Fruit fly (Drosophila melanogaster) whole organism, embryonic: ENCODE results near the gene Cap-D3.

Experiments
- Asciz ChIP-seq: fragments of 200-800 bp; sonication (Bioruptor generic); optimal IDR thresholded peaks from 2 replicates; lab custom pipeline; 2017; ENCODE audit warnings: missing biosample characterization, mild to moderate bottlenecking, missing genetic modification characterization, missing genetic modification reagents
- CG10267 ChIP-seq: fragments of 200-800 bp; sonication (Bioruptor generic); optimal IDR thresholded peaks from 2 replicates; lab custom pipeline; 2018; ENCODE audit warnings: missing biosample characterization, mild to moderate bottlenecking, missing genetic modification characterization, moderate library complexity
- CG10979 ChIP-seq: fragments of 200-800 bp; sonication (Bioruptor generic); optimal IDR thresholded peaks from 2 replicates; lab custom pipeline; 2018; ENCODE audit warnings: missing biosample characterization, mild to moderate bottlenecking, missing genetic modification characterization, moderate library complexity
- CG11093 ChIP-seq: fragments of 200-800 bp; sonication (Bioruptor generic); IDR thresholded peaks from 3 replicates; pipeline ENCODE4 v1.3.6; 2022; ENCODE audit warnings: missing biosample characterization, missing genetic modification characterization
- CG15073 ChIP-seq: fragments of 200-800 bp; sonication (Bioruptor generic); optimal IDR thresholded peaks from 2 replicates; lab custom pipeline; 2016; ENCODE audit warnings: missing biosample characterization, missing genetic modification characterization
- CG1603 ChIP-seq: fragments of 200-800 bp; sonication (Bioruptor generic); optimal IDR thresholded peaks from 2 replicates; lab custom pipeline; 2019; ENCODE audit warnings: missing biosample characterization, mild to moderate bottlenecking, missing genetic modification characterization, moderate library complexity
- CG2889 ChIP-seq: fragments of 200-800 bp; sonication (Bioruptor generic); IDR thresholded peaks from 3 replicates; pipeline ENCODE4 v1.3.6; 2022; ENCODE audit warnings: missing biosample characterization, missing genetic modification characterization
- CG32767 ChIP-seq: fragments of 200-800 bp; sonication (Bioruptor generic); IDR thresholded peaks from 2 replicates; pipeline ENCODE4 v1.3.6; 2022; ENCODE audit warnings: missing biosample characterization, missing genetic modification characterization
- CG4282 ChIP-seq: fragments of 200-800 bp; sonication (Bioruptor generic); optimal IDR thresholded peaks from 2 replicates; lab custom pipeline; 2016; ENCODE audit warnings: missing biosample characterization, missing genetic modification characterization
- CG4424 ChIP-seq: fragments of 200-800 bp; sonication (Bioruptor generic); optimal IDR thresholded peaks from 3 replicates; lab custom pipeline; 2016; ENCODE audit warnings: missing biosample characterization, missing genetic modification characterization
- CG4854 ChIP-seq: fragments of 200-800 bp; sonication (Bioruptor generic); optimal IDR thresholded peaks from 2 replicates; lab custom pipeline; 2016; ENCODE audit warnings: missing biosample characterization, missing genetic modification characterization, inconsistent platforms
- CG7786 ChIP-seq: fragments of 200-800 bp; sonication (Bioruptor generic); optimal IDR thresholded peaks from 2 replicates; lab custom pipeline; 2016; ENCODE audit warnings: missing biosample characterization, missing genetic modification characterization
- CTCF ChIP-seq: fragments of 200-800 bp; sonication (Bioruptor generic); optimal IDR thresholded peaks from 2 replicates; lab custom pipeline; 2017; ENCODE audit warnings: missing biosample characterization, mild to moderate bottlenecking, missing genetic modification characterization, moderate library complexity
- Drgx ChIP-seq: fragments of 200-800 bp; sonication (Bioruptor generic); IDR thresholded peaks from 2 replicates; pipeline ENCODE4 v1.3.6; 2022; ENCODE audit warnings: missing biosample characterization, missing genetic modification characterization
- Ets65A ChIP-seq: fragments of 200-800 bp; sonication (Bioruptor generic); peaks from one replicate; lab custom pipeline; 2016; ENCODE audit warnings: missing biosample characterization, missing genetic modification characterization
- Hr3 ChIP-seq: fragments of 200-800 bp; sonication (Bioruptor generic); optimal IDR thresholded peaks from 3 replicates; lab custom pipeline; 2016; ENCODE audit warnings: missing biosample characterization, missing genetic modification characterization
- Ssrp ChIP-seq: fragments of 200-800 bp; sonication (Bioruptor generic); optimal IDR thresholded peaks from 2 replicates; lab custom pipeline; 2018; ENCODE audit warnings: missing biosample characterization, mild to moderate bottlenecking, missing genetic modification characterization, moderate library complexity
- Xrp1 ChIP-seq: fragments of 200-800 bp; sonication (Bioruptor generic); IDR thresholded peaks from 2 replicates; pipeline ENCODE4 v1.3.6; 2022; ENCODE audit warnings: missing biosample characterization, missing genetic modification characterization
- ara ChIP-seq: fragments of 200-800 bp; sonication (Bioruptor generic); IDR thresholded peaks from 2 replicates; pipeline ENCODE4 v1.3.6; 2022; ENCODE audit warnings: missing biosample characterization, missing genetic modification characterization
- bsh ChIP-seq, 2 experiments: fragments of 200-800 bp; sonication (Bioruptor generic); optimal IDR thresholded peaks; 2 replicates each; lab custom pipeline; 2017 to 2018; ENCODE audit warnings: mild to moderate bottlenecking in 2 of 2, missing biosample characterization in 2 of 2, missing genetic modification characterization in 2 of 2, moderate library complexity in 1 of 2
- btn ChIP-seq: fragments of 200-800 bp; sonication (Bioruptor generic); optimal IDR thresholded peaks from 2 replicates; lab custom pipeline; 2016; ENCODE audit warnings: missing biosample characterization, missing genetic modification characterization
- corto ChIP-seq: fragments of 200-800 bp; sonication (Bioruptor generic); optimal IDR thresholded peaks from 2 replicates; lab custom pipeline; 2016; ENCODE audit warnings: missing biosample characterization, mild to moderate bottlenecking, missing genetic modification characterization, moderate library complexity
- dmrt11E ChIP-seq: fragments of 200-800 bp; sonication (Bioruptor generic); optimal IDR thresholded peaks from 3 replicates; lab custom pipeline; 2018; ENCODE audit warnings: missing biosample characterization, mild to moderate bottlenecking, missing genetic modification characterization, moderate library complexity
- gcm ChIP-seq: fragments of 200-800 bp; sonication (Bioruptor generic); optimal IDR thresholded peaks from 2 replicates; lab custom pipeline; 2019; ENCODE audit warnings: missing biosample characterization, mild to moderate bottlenecking, missing genetic modification characterization, moderate library complexity
- grau ChIP-seq: fragments of 200-800 bp; optimal IDR thresholded peaks from 3 replicates; lab custom pipeline; 2019; ENCODE audit warnings: missing biosample characterization, mild to moderate bottlenecking, missing genetic modification characterization, moderate library complexity
- her ChIP-seq: fragments of 200-800 bp; sonication (Bioruptor generic); optimal IDR thresholded peaks from 2 replicates; lab custom pipeline; 2016; ENCODE audit warnings: missing biosample characterization, missing genetic modification characterization
- ken ChIP-seq: fragments of 200-800 bp; sonication (Bioruptor generic); IDR thresholded peaks from 3 replicates; pipeline ENCODE4 v1.3.6; 2022; ENCODE audit warnings: missing biosample characterization, missing genetic modification characterization
- lbe ChIP-seq: fragments of 200-800 bp; sonication (Bioruptor generic); optimal IDR thresholded peaks from 2 replicates; lab custom pipeline; 2016; ENCODE audit warnings: missing biosample characterization, mild to moderate bottlenecking, missing genetic modification characterization
- lola ChIP-seq, 3 experiments: fragments of >200 bp in 2 of 3; fragments of 200-800 bp in 1 of 3; sonication (Bioruptor generic) in 1 of 3; optimal IDR thresholded peaks; 2 replicates each; lab custom pipeline; 2017 to 2019; ENCODE audit warnings: missing biosample characterization in 3 of 3, missing genetic modification characterization in 3 of 3, mild to moderate bottlenecking in 1 of 3, moderate library complexity in 1 of 3
- mld ChIP-seq: fragments of 200-800 bp; sonication (Bioruptor generic); IDR thresholded peaks from 3 replicates; pipeline ENCODE4 v1.3.6; 2022; ENCODE audit warnings: missing biosample characterization, missing genetic modification characterization; ENCODE audit not compliant: partially characterized antibody
- nom ChIP-seq: fragments of 200-800 bp; sonication (Bioruptor generic); optimal IDR thresholded peaks from 2 replicates; lab custom pipeline; 2017; ENCODE audit warnings: missing biosample characterization, missing genetic modification characterization, mild to moderate bottlenecking, moderate library complexity, missing genetic modification reagents
- prd ChIP-seq, 3 experiments: fragments of >200 bp in 2 of 3; fragments of 200-800 bp in 1 of 3; sonication (Bioruptor generic) in 1 of 3; optimal IDR thresholded peaks in 2 of 3; IDR thresholded peaks in 1 of 3; 2 replicates in 2 of 3; 3 replicates in 1 of 3; pipeline versions ENCODE4 v1.3.6 to Lab custom; 2017 to 2022; ENCODE audit warnings: missing biosample characterization in 1 of 3, missing genetic modification characterization in 1 of 3
- salm ChIP-seq: fragments of 200-800 bp; sonication (Bioruptor generic); optimal IDR thresholded peaks from 2 replicates; lab custom pipeline; 2018; ENCODE audit warnings: missing biosample characterization, mild to moderate bottlenecking, missing genetic modification characterization
- sisA ChIP-seq: fragments of 200-800 bp; sonication (Bioruptor generic); IDR thresholded peaks from 2 replicates; pipeline ENCODE4 v1.3.6; 2022; ENCODE audit warnings: missing biosample characterization, missing genetic modification characterization
- so ChIP-seq: fragments of 200-800 bp; sonication (Bioruptor generic); IDR thresholded peaks from 3 replicates; pipeline ENCODE4 v1.3.6; 2022; ENCODE audit warnings: missing biosample characterization, missing genetic modification characterization
- unc-4 ChIP-seq: fragments of 200-800 bp; sonication (Bioruptor generic); IDR thresholded peaks from 2 replicates; pipeline ENCODE4 v1.3.6; 2022; ENCODE audit warnings: missing biosample characterization, missing genetic modification characterization; ENCODE audit not compliant: partially characterized antibody
- zen2 ChIP-seq: fragments of 200-800 bp; sonication (Bioruptor generic); IDR thresholded peaks from 3 replicates; pipeline ENCODE4 v1.3.6; 2022; ENCODE audit warnings: missing biosample characterization, missing genetic modification characterization; ENCODE audit not compliant: partially characterized antibody

Gene Cap-D3

dm6 chr2L:5491220-5491619, 34.5 kb upstream of the Cap-D3 start (continued):
- TF ChIP-seq CG11093 (no peak), CG1603 (tag; lab: Kevin White, UChicago) (peak; percentile 69), gcm (no peak), zen2 (GFP tag; lab: Robert Waterston, UW) (no peak), CTCF (GFP tag; lab: Kevin White, UChicago) (no peak), grau (no peak), mld (no peak), Drgx (peak; percentile 65), CG2889 (GFP tag; lab: Robert Waterston, UW) (no peak), unc-4 (no peak), lola (GFP tag; optimal IDR thresholded peaks at IDR 0.05; lab: Kevin White, UChicago) (peak in 1 of 3 experiments; percentile 45), CG10267 (tag; lab: Kevin White, UChicago) (peak; percentile 15), CG4424 (GFP tag; lab: Kevin White, UChicago) (peak; percentile 19), ken (GFP tag; lab: Robert Waterston, UW) (0 out of 3 replicates have a peak, but pooled peaks have one; percentile 5), sisA (0 out of 2 replicates have a peak, but pooled peaks have one; percentile 20), CG10979 (peak; percentile 51), her (GFP tag; lab: Kevin White, UChicago) (no peak)

- TF ChIP-seq ara = peak; percentile 18; the same call in 1 of the 2 replicates
- TF ChIP-seq CG10267 (tag; lab: Kevin White, UChicago) = no peak
- TF ChIP-seq Xrp1 (GFP tag; lab: Robert Waterston, UW) = peak; percentile 26; the same call in 1 of the 2 replicates
- no peak for TF ChIP-seq CG4282 (GFP tag; lab: Kevin White, UChicago)
- no peak for TF ChIP-seq CG15073 (GFP tag; lab: Kevin White, UChicago)
- peak; percentile 21 for TF ChIP-seq corto (GFP tag; lab: Kevin White, UChicago)
- TF ChIP-seq so (GFP tag; lab: Robert Waterston, UW) = no peak
- peak; percentile 28 for TF ChIP-seq lbe (GFP tag; lab: Kevin White, UChicago)
- TF ChIP-seq prd (optimal IDR thresholded peaks at IDR 0.05; lab: Kevin White, UChicago) = no peak
- TF ChIP-seq prd (GFP tag; IDR thresholded peaks at IDR 0.05; lab: Robert Waterston, UW) = peak; percentile 53; the same call in 2 of the 3 replicates
- TF ChIP-seq CG4854 = no peak
- TF ChIP-seq dmrt11E (tag; lab: Kevin White, UChicago) = peak; percentile 3
- TF ChIP-seq Ets65A (GFP tag; lab: Kevin White, UChicago) = peak; percentile 45
Measured at dm6 chr2L:5492924-5493323, 32.8 kb upstream of the Cap-D3 start.

- TF ChIP-seq bsh (GFP tag; optimal IDR thresholded peaks at IDR 0.05; lab: Kevin White, UChicago) = peak in 1 of 2 experiments; percentile 43
- no peak for TF ChIP-seq Hr3 (GFP tag; lab: Kevin White, UChicago)
- TF ChIP-seq salm (tag; lab: Kevin White, UChicago) = no peak
- TF ChIP-seq Asciz (GFP tag; lab: Kevin White, UChicago) = no peak
- TF ChIP-seq Ssrp (tag; lab: Kevin White, UChicago) = no peak
- TF ChIP-seq CG32767 (GFP tag; lab: Robert Waterston, UW) = no peak
- TF ChIP-seq CG7786 (GFP tag; lab: Kevin White, UChicago) = no peak
- peak; percentile 70 for TF ChIP-seq Ets65A (GFP tag; lab: Kevin White, UChicago)
- no peak for TF ChIP-seq btn
- TF ChIP-seq nom (GFP tag; lab: Kevin White, UChicago) = peak; percentile 72
Measured at dm6 chr2L:5493907-5494404, 31.7 kb upstream of the Cap-D3 start.
